Fruit fly (Drosophila melanogaster) whole organism, adult: Measurements from ENCODE around the gene TBC1d7.

Experiments used
- CG11617 ChIP-seq: fragments of 200-800 bp; sonication (Bioruptor generic); optimal IDR thresholded peaks from 2 replicates; lab custom pipeline; 2017; ENCODE audit warnings: mild to moderate bottlenecking, missing biosample characterization, missing genetic modification reagents, missing genetic modification characterization
- CG12768 ChIP-seq: fragments of 200-800 bp; sonication (Bioruptor generic); optimal IDR thresholded peaks from 2 replicates; lab custom pipeline; 2017; ENCODE audit warnings: missing biosample characterization, missing genetic modification characterization, mild to moderate bottlenecking, moderate library complexity, missing genetic modification reagents
- CG14711 ChIP-seq: fragments of 200-800 bp; sonication (Bioruptor generic); optimal IDR thresholded peaks from 2 replicates; lab custom pipeline; 2018; ENCODE audit warnings: missing biosample characterization, mild to moderate bottlenecking, missing genetic modification characterization, moderate library complexity
- CG1620 ChIP-seq: fragments of 200-800 bp; sonication (Bioruptor generic); optimal IDR thresholded peaks from 2 replicates; lab custom pipeline; 2016; ENCODE audit warnings: missing biosample characterization, missing genetic modification characterization
- CG33017 ChIP-seq: fragments of 200-800 bp; sonication (Bioruptor generic); optimal IDR thresholded peaks from 2 replicates; lab custom pipeline; 2018; ENCODE audit warnings: missing biosample characterization, mild to moderate bottlenecking, missing genetic modification characterization, moderate library complexity
- CG5204 ChIP-seq: fragments of 200-800 bp; sonication (Bioruptor generic); optimal IDR thresholded peaks from 2 replicates; lab custom pipeline; 2016; ENCODE audit warnings: missing biosample characterization, missing genetic modification characterization
- CG7045 ChIP-seq: fragments of 200-800 bp; sonication (Bioruptor generic); optimal IDR thresholded peaks from 2 replicates; lab custom pipeline; 2017; ENCODE audit warnings: missing biosample characterization, mild to moderate bottlenecking, missing genetic modification characterization
- CG7101 ChIP-seq: fragments of 200-800 bp; sonication (Bioruptor generic); optimal IDR thresholded peaks from 2 replicates; lab custom pipeline; 2018; ENCODE audit warnings: missing biosample characterization, mild to moderate bottlenecking, missing genetic modification characterization, moderate library complexity
- Clk ChIP-seq: fragments of 200-800 bp; sonication (Bioruptor generic); optimal IDR thresholded peaks from 2 replicates; lab custom pipeline; 2017; ENCODE audit warnings: missing biosample characterization, missing genetic modification characterization
- Crg-1 ChIP-seq: fragments of 200-800 bp; sonication (Bioruptor generic); optimal IDR thresholded peaks from 2 replicates; lab custom pipeline; 2016; ENCODE audit warnings: missing biosample characterization, missing genetic modification characterization
- Hr96 ChIP-seq: fragments of 200-800 bp; sonication (Bioruptor generic); optimal IDR thresholded peaks from 2 replicates; lab custom pipeline; 2016; ENCODE audit warnings: missing biosample characterization, missing genetic modification characterization
- Mnt ChIP-seq: fragments of 200-800 bp; sonication (Bioruptor generic); optimal IDR thresholded peaks from 2 replicates; lab custom pipeline; 2016; ENCODE audit warnings: missing biosample characterization, mild to moderate bottlenecking, missing genetic modification characterization
- bab1 ChIP-seq: fragments of 200-800 bp; sonication (Bioruptor generic); optimal IDR thresholded peaks from 3 replicates; lab custom pipeline; 2019; ENCODE audit warnings: missing biosample characterization, mild to moderate bottlenecking, missing genetic modification characterization, moderate library complexity
- cic ChIP-seq: fragments of 200-800 bp; sonication (Bioruptor generic); optimal IDR thresholded peaks from 2 replicates; lab custom pipeline; 2017; ENCODE audit warnings: missing biosample characterization, mild to moderate bottlenecking, missing genetic modification characterization, moderate library complexity
- cnc ChIP-seq, 2 experiments: fragments of >200 bp; optimal IDR thresholded peaks; 2 replicates each; lab custom pipeline; 2017
- kay ChIP-seq: fragments of 200-800 bp; sonication (Bioruptor generic); peaks from one replicate; lab custom pipeline; 2016; ENCODE audit warnings: missing biosample characterization, missing genetic modification characterization, borderline replicate concordance
- ovo ChIP-seq: fragments of 200-800 bp; sonication (Bioruptor generic); optimal IDR thresholded peaks from 2 replicates; lab custom pipeline; 2016; ENCODE audit warnings: missing biosample characterization, missing genetic modification characterization
- pad ChIP-seq: fragments of 200-800 bp; sonication (Bioruptor generic); optimal IDR thresholded peaks from 3 replicates; lab custom pipeline; 2017; ENCODE audit warnings: missing biosample characterization, missing genetic modification characterization, mild to moderate bottlenecking, moderate library complexity, missing genetic modification reagents
- tj ChIP-seq: fragments of 200-800 bp; sonication (Bioruptor generic); optimal IDR thresholded peaks from 3 replicates; lab custom pipeline; 2017; ENCODE audit warnings: missing biosample characterization, mild to moderate bottlenecking, missing genetic modification characterization, moderate library complexity
- toe ChIP-seq: fragments of 200-800 bp; sonication (Bioruptor generic); optimal IDR thresholded peaks from 2 replicates; lab custom pipeline; 2016; ENCODE audit warnings: missing biosample characterization, missing genetic modification characterization

TBC1d7 gene

dm6 chr3R:24116972-24117371 is 44.6 kb upstream of the TBC1d7 start:
- no peak for TF ChIP-seq cic
- no peak for TF ChIP-seq CG33017 (tag; lab: Kevin White, UChicago)
- TF ChIP-seq CG7101 (tag; lab: Kevin White, UChicago), result no peak
- no peak for TF ChIP-seq CG11617
- no peak for TF ChIP-seq Hr96 (GFP tag; lab: Kevin White, UChicago)
- no peak for TF ChIP-seq CG12768 (GFP tag; lab: Kevin White, UChicago)
- TF ChIP-seq CG1620 (GFP tag; lab: Kevin White, UChicago), result no peak
- no peak for TF ChIP-seq pad
- no peak for TF ChIP-seq CG7045
- TF ChIP-seq tj (GFP tag; lab: Kevin White, UChicago), result no peak
- TF ChIP-seq ovo (GFP tag; lab: Kevin White, UChicago), result no peak
- TF ChIP-seq cnc (optimal IDR thresholded peaks at IDR 0.05; lab: Kevin White, UChicago), result no peak

DNA sequence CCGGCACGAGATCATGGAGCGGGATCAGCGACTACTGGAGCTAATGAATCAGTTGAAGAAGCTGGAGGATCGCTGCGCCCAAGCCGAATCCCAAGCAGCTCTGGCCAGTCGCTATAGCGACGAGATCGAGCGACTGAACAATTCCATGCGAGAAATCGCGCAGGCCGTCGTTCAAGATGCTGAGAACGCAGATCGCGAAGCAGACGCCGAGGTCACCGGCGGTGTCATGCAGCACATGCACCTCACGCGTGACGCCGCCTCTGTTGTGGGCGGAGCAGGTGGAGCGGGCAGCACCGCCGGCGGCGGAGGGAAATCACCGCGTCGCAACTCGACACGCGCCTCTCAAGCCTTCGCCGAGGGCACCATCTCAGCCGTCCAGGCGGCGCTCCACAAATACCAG is 39.9 kb upstream of the TBC1d7 start:
- TF ChIP-seq CG7045, result no peak
- no peak for TF ChIP-seq pad
- TF ChIP-seq tj (GFP tag; lab: Kevin White, UChicago), result no peak
- TF ChIP-seq CG1620 (GFP tag; lab: Kevin White, UChicago), result no peak
- TF ChIP-seq cic, result no peak
- no peak for TF ChIP-seq toe (GFP tag; lab: Kevin White, UChicago)
- TF ChIP-seq Crg-1, result no peak
- TF ChIP-seq CG5204 (GFP tag; lab: Kevin White, UChicago), result no peak
- TF ChIP-seq cnc (optimal IDR thresholded peaks at IDR 0.05; lab: Kevin White, UChicago), result no peak
- TF ChIP-seq CG33017 (tag; lab: Kevin White, UChicago), result no peak
- no peak for TF ChIP-seq CG7101 (tag; lab: Kevin White, UChicago)
- TF ChIP-seq CG14711 (tag; lab: Kevin White, UChicago), result no peak
- TF ChIP-seq kay (GFP tag; lab: Kevin White, UChicago), result no peak
- TF ChIP-seq CG11617, result no peak
- no peak for TF ChIP-seq Clk (GFP tag; lab: Kevin White, UChicago)
- no peak for TF ChIP-seq Hr96 (GFP tag; lab: Kevin White, UChicago)
- TF ChIP-seq ovo (GFP tag; lab: Kevin White, UChicago), result no peak
- no peak for TF ChIP-seq bab1 (GFP tag; lab: Kevin White, UChicago)

- TF ChIP-seq ovo (GFP tag; lab: Kevin White, UChicago), result no peak
- TF ChIP-seq kay (GFP tag; lab: Kevin White, UChicago), result no peak
- no peak for TF ChIP-seq CG7101 (tag; lab: Kevin White, UChicago)
- TF ChIP-seq CG5204 (GFP tag; lab: Kevin White, UChicago), result no peak
- no peak for TF ChIP-seq Mnt
- no peak for TF ChIP-seq CG1620 (GFP tag; lab: Kevin White, UChicago)
- TF ChIP-seq CG33017 (tag; lab: Kevin White, UChicago), result no peak
- no peak for TF ChIP-seq CG14711 (tag; lab: Kevin White, UChicago)
- no peak for TF ChIP-seq tj (GFP tag; lab: Kevin White, UChicago)
- no peak for TF ChIP-seq pad
- TF ChIP-seq Clk (GFP tag; lab: Kevin White, UChicago), result no peak
- no peak for TF ChIP-seq Crg-1
- no peak for TF ChIP-seq CG11617
These were observed 39.2 kb upstream of the TBC1d7 start for dm6 chr3R:24122369-24122768.

DNA sequence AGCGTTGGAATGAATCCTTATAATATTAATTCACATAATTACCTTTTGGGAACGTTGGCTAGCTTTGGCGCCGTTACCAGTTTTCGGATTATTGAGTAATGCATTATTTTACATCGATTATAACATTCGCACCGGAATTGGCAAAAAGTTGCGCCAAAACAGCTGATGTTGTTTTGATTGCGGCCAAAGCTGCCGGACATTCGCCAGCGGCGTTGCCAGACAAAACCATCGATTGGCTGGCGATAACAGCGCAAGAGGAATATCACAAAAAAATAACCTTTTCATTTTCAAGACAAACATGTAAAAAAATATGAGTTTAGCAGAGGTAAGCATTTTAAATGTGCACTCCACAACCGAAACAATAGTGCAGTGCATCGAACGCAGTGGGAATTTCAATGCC is 31.4 kb upstream of the TBC1d7 start, which contains the start of the genes GatB and Tsc1:
GatB (minus strand) TSS at position 176 of the 400 bp plus-strand sequence.
Tsc1 (plus strand) TSS at position 228 of the 400 bp plus-strand sequence.
- TF ChIP-seq CG7045 (no peak), pad (no peak), CG14711 (tag; lab: Kevin White, UChicago) (no peak), CG33017 (tag; lab: Kevin White, UChicago) (no peak), Clk (GFP tag; lab: Kevin White, UChicago) (no peak), tj (GFP tag; lab: Kevin White, UChicago) (peak; percentile 21), toe (GFP tag; lab: Kevin White, UChicago) (no peak), bab1 (GFP tag; lab: Kevin White, UChicago) (peak; percentile 62), cic (peak; percentile 14)

DNA sequence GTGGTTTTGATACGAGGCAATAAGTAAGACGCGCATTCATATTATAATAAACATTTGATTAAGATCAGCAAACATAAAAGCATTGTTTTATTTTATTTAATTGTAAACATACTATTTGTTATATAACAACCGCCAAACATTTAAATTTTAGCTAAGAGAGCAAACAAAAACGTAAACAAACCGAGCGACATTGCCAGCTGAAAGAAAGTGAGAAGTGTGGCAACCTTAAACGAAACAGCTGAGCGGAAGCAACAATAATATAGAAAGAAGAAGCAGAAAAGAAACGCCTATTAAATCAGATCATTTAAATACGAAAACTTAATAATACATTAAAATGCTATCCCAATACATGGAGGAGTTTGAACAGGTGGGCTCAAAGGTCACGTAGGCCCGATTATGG is 26.9 kb upstream of the TBC1d7 start, which contains the start of gene Sec10:
Sec10 (plus strand) TSS at position 252 of the 400 bp plus-strand sequence.
- TF ChIP-seq CG33017 (tag; lab: Kevin White, UChicago), result peak; percentile 7
- TF ChIP-seq CG14711 (tag; lab: Kevin White, UChicago), result no peak
- no peak for TF ChIP-seq Clk (GFP tag; lab: Kevin White, UChicago)
- TF ChIP-seq Mnt, result no peak
- TF ChIP-seq tj (GFP tag; lab: Kevin White, UChicago), result no peak
- TF ChIP-seq kay (GFP tag; lab: Kevin White, UChicago), result no peak
- peak; percentile 58 for TF ChIP-seq bab1 (GFP tag; lab: Kevin White, UChicago)
- no peak for TF ChIP-seq cnc (optimal IDR thresholded peaks at IDR 0.05; lab: Kevin White, UChicago)
- TF ChIP-seq Hr96 (GFP tag; lab: Kevin White, UChicago), result no peak
- peak; percentile 23 for TF ChIP-seq CG7101 (tag; lab: Kevin White, UChicago)
- no peak for TF ChIP-seq CG11617
- TF ChIP-seq CG1620 (GFP tag; lab: Kevin White, UChicago), result no peak
- TF ChIP-seq toe (GFP tag; lab: Kevin White, UChicago), result no peak

DNA sequence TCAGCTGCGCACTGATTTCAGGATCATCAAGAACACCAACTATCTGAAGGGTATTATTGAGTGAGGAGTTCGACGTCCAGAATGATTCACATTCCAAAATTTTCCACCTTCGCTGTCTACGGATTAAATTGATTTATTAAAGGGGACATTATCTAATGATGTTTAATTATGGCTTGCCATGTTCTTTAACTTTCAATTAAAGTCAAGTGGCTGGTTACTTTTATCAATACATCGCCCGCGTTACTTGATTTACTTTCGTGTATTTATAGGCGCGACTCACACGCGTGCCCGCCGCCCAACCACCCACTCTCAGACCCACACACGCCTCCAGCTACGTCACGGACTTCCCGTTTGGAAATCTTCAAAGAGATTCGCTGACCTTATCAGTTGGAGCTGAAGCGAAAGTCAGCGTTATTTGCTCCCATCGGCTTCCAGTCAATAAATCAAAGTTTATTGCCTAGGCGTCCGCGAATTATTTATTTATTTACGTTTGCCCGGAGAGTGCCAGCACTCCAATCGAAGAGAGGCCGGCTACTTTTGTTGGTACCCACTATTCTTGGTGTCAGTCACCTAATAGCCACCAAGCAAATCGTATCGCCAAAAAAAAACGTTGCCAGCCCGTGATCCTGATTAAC is 24.1 kb upstream of the TBC1d7 start, which contains the start of gene Npc2f:
Npc2f (plus strand) TSS at position 585 of the 635 bp plus-strand sequence.
- TF ChIP-seq CG12768 (GFP tag; lab: Kevin White, UChicago) (peak; percentile 1), CG7101 (tag; lab: Kevin White, UChicago) (no peak), cic (peak; percentile 15), kay (GFP tag; lab: Kevin White, UChicago) (peak; percentile 4), CG1620 (GFP tag; lab: Kevin White, UChicago) (no peak), ovo (GFP tag; lab: Kevin White, UChicago) (no peak)
